Fruit fly (Drosophila melanogaster) whole organism, pupa: ENCODE results near the gene CG43133.
A peak's percentile ranks its signal among the peaks of the same experiment; 100 is the strongest.

Experiments
- CG10348 ChIP-seq: fragments of 200-800 bp; sonication (Bioruptor generic); IDR thresholded peaks from 2 replicates; pipeline ENCODE4 v1.3.6; 2022; ENCODE audit warnings: missing biosample characterization, missing genetic modification characterization
- CG12605 ChIP-seq: fragments of 200-800 bp; sonication (Bioruptor generic); IDR thresholded peaks from 2 replicates; pipeline ENCODE4 v1.3.6; 2022; ENCODE audit warnings: missing biosample characterization, missing genetic modification characterization
- CG13204 ChIP-seq: fragments of 200-800 bp; sonication (Bioruptor generic); optimal IDR thresholded peaks from 2 replicates; lab custom pipeline; 2018; ENCODE audit warnings: missing biosample characterization, mild to moderate bottlenecking, missing genetic modification characterization, moderate library complexity
- CG14655 ChIP-seq: fragments of 200-800 bp; sonication (Bioruptor generic); optimal IDR thresholded peaks from 3 replicates; lab custom pipeline; 2017; ENCODE audit warnings: mild to moderate bottlenecking, missing biosample characterization, missing genetic modification reagents, missing genetic modification characterization
- CG15710 ChIP-seq: fragments of 200-800 bp; sonication (Bioruptor generic); optimal IDR thresholded peaks from 2 replicates; lab custom pipeline; 2018; ENCODE audit warnings: missing biosample characterization, mild to moderate bottlenecking, missing genetic modification characterization, moderate library complexity
- CG17806 ChIP-seq: fragments of 200-800 bp; sonication (Bioruptor generic); optimal IDR thresholded peaks from 2 replicates; lab custom pipeline; 2018; ENCODE audit warnings: missing biosample characterization, mild to moderate bottlenecking, missing genetic modification characterization, moderate library complexity
- CG32121 ChIP-seq: fragments of 200-800 bp; sonication (Bioruptor generic); IDR thresholded peaks from 2 replicates; pipeline ENCODE4 v1.3.6; 2022; ENCODE audit warnings: missing biosample characterization, missing genetic modification characterization
- CG34367 ChIP-seq: fragments of 200-800 bp; sonication (Bioruptor generic); optimal IDR thresholded peaks from 2 replicates; lab custom pipeline; 2018; ENCODE audit warnings: missing biosample characterization, mild to moderate bottlenecking, missing genetic modification characterization
- CG4496 ChIP-seq: fragments of 200-800 bp; sonication (Bioruptor generic); IDR thresholded peaks from 3 replicates; pipeline ENCODE4 v1.3.6; 2022; ENCODE audit warnings: missing biosample characterization, missing genetic modification characterization
- CG8159 ChIP-seq: fragments of 200-800 bp; sonication (Bioruptor generic); optimal IDR thresholded peaks from 3 replicates; lab custom pipeline; 2018; ENCODE audit warnings: missing biosample characterization, mild to moderate bottlenecking, missing genetic modification characterization, moderate library complexity
- CG8301 ChIP-seq: fragments of 200-800 bp; sonication (Bioruptor generic); optimal IDR thresholded peaks from 2 replicates; lab custom pipeline; 2018; ENCODE audit warnings: missing biosample characterization, mild to moderate bottlenecking, missing genetic modification characterization
- CG9948 ChIP-seq: fragments of 200-800 bp; sonication (Bioruptor generic); optimal IDR thresholded peaks from 2 replicates; lab custom pipeline; 2018; ENCODE audit warnings: missing biosample characterization, mild to moderate bottlenecking, missing genetic modification characterization, moderate library complexity
- D1 ChIP-seq: fragments of 200-800 bp; sonication (Bioruptor generic); optimal IDR thresholded peaks from 2 replicates; lab custom pipeline; 2018; ENCODE audit warnings: missing biosample characterization, mild to moderate bottlenecking, missing genetic modification characterization, moderate library complexity
- EcR ChIP-seq: fragments of 200-800 bp; sonication (Bioruptor generic); optimal IDR thresholded peaks from 3 replicates; lab custom pipeline; 2019; ENCODE audit warnings: missing biosample characterization, missing genetic modification characterization, mild to moderate bottlenecking, moderate library complexity, missing genetic modification reagents
- Ets98B ChIP-seq: fragments of 200-800 bp; sonication (Bioruptor generic); IDR thresholded peaks from 2 replicates; pipeline ENCODE4 v1.3.6; 2022; ENCODE audit warnings: missing biosample characterization, missing genetic modification characterization
- Pif1A ChIP-seq: fragments of 200-800 bp; sonication (Bioruptor generic); optimal IDR thresholded peaks from 3 replicates; lab custom pipeline; 2016; ENCODE audit warnings: missing biosample characterization, missing genetic modification characterization
- Pif1B ChIP-seq: fragments of 200-800 bp; sonication (Bioruptor generic); optimal IDR thresholded peaks from 3 replicates; lab custom pipeline; 2016; ENCODE audit warnings: missing biosample characterization, missing genetic modification characterization
- Snoo ChIP-seq: fragments of 200-800 bp; sonication (Bioruptor generic); optimal IDR thresholded peaks from 3 replicates; lab custom pipeline; 2017; ENCODE audit warnings: missing biosample characterization, mild to moderate bottlenecking, missing genetic modification characterization, inconsistent platforms
- fd96Ca ChIP-seq: fragments of 200-800 bp; sonication (Bioruptor generic); IDR thresholded peaks from 3 replicates; pipeline ENCODE4 v1.3.6; 2022; ENCODE audit warnings: missing biosample characterization, missing genetic modification characterization
- gl ChIP-seq: fragments of 200-800 bp; sonication (Bioruptor generic); optimal IDR thresholded peaks from 2 replicates; lab custom pipeline; 2018; ENCODE audit warnings: missing biosample characterization, mild to moderate bottlenecking, missing genetic modification characterization
- rn ChIP-seq: fragments of 200-800 bp; sonication (Bioruptor generic); IDR thresholded peaks from 2 replicates; pipeline ENCODE4 v1.3.6; 2022; ENCODE audit warnings: missing biosample characterization, missing genetic modification characterization

Gene CG43133

dm6 chrX:18149292-18149691 is 19.3 kb upstream of the CG43133 start:
- TF ChIP-seq Pif1A (GFP tag; lab: Kevin White, UChicago) = no peak
- no peak for TF ChIP-seq CG15710
- TF ChIP-seq EcR = no peak
- no peak for TF ChIP-seq CG9948 (tag; lab: Kevin White, UChicago)
- TF ChIP-seq, all 21 proteins: peak for 0

DNA sequence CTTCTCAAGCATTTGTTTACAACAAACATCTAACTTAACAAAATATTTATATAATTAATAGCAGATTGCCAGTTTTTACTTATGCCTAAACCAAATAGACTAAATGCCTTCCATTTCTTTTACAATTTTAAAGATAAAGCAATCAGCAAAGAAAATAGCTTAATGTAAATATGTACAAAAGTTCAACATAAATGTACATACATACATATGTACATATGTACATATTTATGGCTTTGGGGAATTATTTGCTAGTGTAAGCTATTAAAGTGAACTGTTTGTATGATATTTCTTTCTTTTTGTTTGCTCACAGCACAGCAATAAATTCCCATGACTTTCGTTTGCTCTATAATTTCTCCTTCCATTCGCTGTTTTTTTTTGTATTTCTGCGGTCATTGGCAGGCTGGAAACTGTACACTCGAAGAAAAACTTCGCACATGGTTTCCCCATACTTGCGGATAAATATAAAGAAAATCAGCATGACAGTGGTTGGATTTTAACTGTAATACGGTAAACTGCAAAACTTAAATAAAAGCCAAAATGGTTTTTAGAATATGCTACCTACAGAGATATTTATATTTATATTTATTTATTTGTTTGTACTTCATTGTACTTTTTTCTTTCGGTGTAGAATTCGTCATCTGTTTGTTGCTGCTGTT is 11.1 kb upstream of the CG43133 start:
- TF ChIP-seq CG12605 (no peak), CG8301 (tag; lab: Kevin White, UChicago) (no peak), CG4496 (GFP tag; lab: Robert Waterston, UW) (no peak), CG15710 (no peak), EcR (no peak), CG14655 (GFP tag; lab: Kevin White, UChicago) (no peak), gl (tag; lab: Kevin White, UChicago) (no peak), Ets98B (GFP tag; lab: Robert Waterston, UW) (no peak), CG9948 (tag; lab: Kevin White, UChicago) (no peak)
- TF ChIP-seq, all 21 proteins: peak for 0

dm6 chrX:18139950-18140349 is 10.0 kb upstream of the CG43133 start:
- TF ChIP-seq CG4496 (GFP tag; lab: Robert Waterston, UW) (no peak), CG34367 (tag; lab: Kevin White, UChicago) (no peak), CG8159 (no peak), gl (tag; lab: Kevin White, UChicago) (no peak)
- TF ChIP-seq, all 21 proteins: peak for 0

DNA sequence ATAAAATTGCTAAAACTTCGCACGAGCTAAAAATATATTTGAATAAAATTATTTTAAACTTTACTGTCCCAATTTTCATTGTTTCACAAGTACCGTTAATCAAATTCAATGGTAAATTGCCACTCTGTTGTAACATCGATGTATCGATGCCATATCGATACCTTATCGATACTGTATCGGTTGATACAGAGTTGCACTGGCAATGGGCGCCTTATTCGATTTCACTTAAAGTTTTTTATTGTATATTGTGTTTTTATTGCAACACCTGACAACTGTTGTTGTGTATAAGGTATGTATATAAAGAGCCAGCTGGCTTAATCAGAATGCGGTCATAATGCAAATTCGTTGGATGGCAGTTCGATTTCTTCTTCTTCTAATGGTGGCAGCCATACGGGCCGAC is 8.3 kb upstream of the CG43133 start, which contains the start of gene CG43229:
Gene CG43229 (plus strand): TSS at position 246 of the 400 bp plus-strand sequence.
- TF ChIP-seq Pif1A (GFP tag; lab: Kevin White, UChicago) (no peak), CG17806 (tag; lab: Kevin White, UChicago) (no peak), CG14655 (GFP tag; lab: Kevin White, UChicago) (no peak), rn (GFP tag; lab: Robert Waterston, UW) (no peak), Ets98B (GFP tag; lab: Robert Waterston, UW) (no peak), fd96Ca (GFP tag; lab: Robert Waterston, UW) (no peak), CG32121 (GFP tag; lab: Robert Waterston, UW) (no peak), Pif1B (no peak), CG12605 (no peak), CG8301 (tag; lab: Kevin White, UChicago) (no peak), CG10348 (GFP tag; lab: Robert Waterston, UW) (no peak)

DNA sequence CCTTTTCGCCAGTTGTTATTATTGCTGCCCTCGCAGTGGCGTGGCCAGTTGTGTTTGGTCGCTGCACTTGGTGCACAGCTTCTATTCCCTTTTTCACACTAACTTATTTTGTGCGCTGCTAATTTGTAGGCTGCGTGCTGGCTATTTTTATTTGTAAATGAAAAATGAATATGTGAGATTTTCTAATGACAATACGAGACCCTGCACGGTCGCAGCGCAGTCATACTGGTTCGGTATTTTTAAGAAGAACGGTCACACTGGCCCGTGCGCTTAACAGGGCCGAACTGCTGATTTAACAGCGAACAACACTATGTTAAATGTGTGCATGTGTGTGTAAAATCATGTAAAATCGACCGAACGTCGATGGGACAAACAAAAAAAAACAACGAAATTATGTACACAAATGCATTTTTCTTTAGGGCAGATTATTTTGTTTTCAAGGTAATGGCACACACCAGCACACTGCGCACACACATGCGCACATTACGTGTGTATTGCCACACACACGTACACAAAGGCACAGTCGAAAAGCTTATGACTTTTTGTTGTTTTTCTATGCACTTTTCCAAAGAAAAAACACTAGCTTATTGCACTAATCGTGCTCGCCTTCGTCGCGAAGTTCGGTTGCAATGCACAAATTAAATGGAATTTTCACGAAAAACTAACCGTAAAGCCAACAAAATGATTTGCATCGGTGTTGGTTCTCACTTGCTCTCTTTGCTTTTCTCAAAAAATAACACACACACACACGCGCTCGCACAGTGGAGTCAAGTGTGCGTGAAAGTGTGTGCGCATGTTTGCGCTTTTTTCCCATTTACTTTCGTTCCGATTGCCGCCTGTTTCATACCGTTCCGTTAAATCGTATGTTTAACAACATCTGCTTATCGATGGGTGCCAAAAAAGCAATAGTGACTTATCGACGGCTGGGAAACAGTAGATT is 7.2 kb upstream of the CG43133 start, which contains the start of gene ari-1:
Gene ari-1 (minus strand): TSS at position 875 of the 940 bp plus-strand sequence.
- no peak for TF ChIP-seq CG12605
- no peak for TF ChIP-seq CG8301 (tag; lab: Kevin White, UChicago)
- TF ChIP-seq gl (tag; lab: Kevin White, UChicago) = no peak
- no peak for TF ChIP-seq CG17806 (tag; lab: Kevin White, UChicago)
- TF ChIP-seq EcR = no peak
- peak; percentile 31; the same call in 1 of the 3 replicates for TF ChIP-seq CG4496 (GFP tag; lab: Robert Waterston, UW)
- no peak for TF ChIP-seq rn (GFP tag; lab: Robert Waterston, UW)
- TF ChIP-seq CG13204 (GFP tag; lab: Kevin White, UChicago) = no peak
- TF ChIP-seq CG14655 (GFP tag; lab: Kevin White, UChicago) = peak; percentile 29
- no peak for TF ChIP-seq CG15710
- TF ChIP-seq CG10348 (GFP tag; lab: Robert Waterston, UW) = no peak
- TF ChIP-seq fd96Ca (GFP tag; lab: Robert Waterston, UW) = no peak
- no peak for TF ChIP-seq CG9948 (tag; lab: Kevin White, UChicago)
- TF ChIP-seq, all 21 proteins: peak for 2

DNA sequence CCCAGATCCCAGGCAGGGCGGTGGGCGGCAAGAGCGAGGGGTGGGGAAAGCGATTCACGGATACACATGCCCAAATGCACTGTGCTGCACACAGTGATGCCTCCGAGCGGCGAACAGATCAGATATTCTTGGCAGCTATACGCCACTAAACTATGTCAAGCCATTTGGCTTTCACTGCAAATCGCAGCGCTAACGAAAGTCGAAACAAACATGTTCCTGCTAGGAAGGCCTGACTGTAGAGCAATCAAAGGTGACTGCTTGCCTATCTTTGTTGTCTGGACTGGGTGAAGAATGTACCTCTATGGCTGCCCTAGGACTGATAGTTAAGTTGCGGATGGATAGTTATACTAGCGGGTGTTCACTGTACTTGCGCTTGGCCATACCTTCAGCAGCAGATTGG is 6.1 kb upstream of the CG43133 start:
- TF ChIP-seq CG8301 (tag; lab: Kevin White, UChicago) = peak; percentile 33
- peak; percentile 33 for TF ChIP-seq CG8159
- TF ChIP-seq Ets98B (GFP tag; lab: Robert Waterston, UW) = peak; percentile 48; the same call in 1 of the 2 replicates
- peak; percentile 74 for TF ChIP-seq CG32121 (GFP tag; lab: Robert Waterston, UW)
- no peak for TF ChIP-seq CG12605

DNA sequence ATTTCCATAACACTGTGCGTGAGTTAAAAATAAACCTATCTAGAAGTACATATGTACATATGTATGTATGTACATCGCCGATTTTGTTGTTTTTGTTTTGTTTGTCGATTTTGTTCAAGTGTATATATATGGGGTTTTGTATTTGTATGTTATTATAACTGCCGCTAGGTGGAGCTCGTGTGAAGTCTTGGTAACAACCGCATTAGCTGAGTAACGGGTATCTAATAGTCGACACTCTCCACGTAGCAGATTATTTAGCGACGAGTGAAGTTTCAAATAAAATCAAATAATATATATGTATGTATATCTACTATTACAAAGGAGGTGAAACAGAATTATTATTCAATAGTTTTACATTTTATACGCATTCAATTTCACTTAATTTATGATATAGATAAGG is 681 bp downstream of the CG43133 start:
- TF ChIP-seq EcR = no peak
- TF ChIP-seq Pif1A (GFP tag; lab: Kevin White, UChicago) = no peak
- no peak for TF ChIP-seq CG15710
- no peak for TF ChIP-seq CG8159
- no peak for TF ChIP-seq Ets98B (GFP tag; lab: Robert Waterston, UW)
- TF ChIP-seq CG13204 (GFP tag; lab: Kevin White, UChicago) = no peak
- TF ChIP-seq CG34367 (tag; lab: Kevin White, UChicago) = no peak
- no peak for TF ChIP-seq CG17806 (tag; lab: Kevin White, UChicago)
- TF ChIP-seq Pif1B = no peak
- TF ChIP-seq CG4496 (GFP tag; lab: Robert Waterston, UW) = no peak
- no peak for TF ChIP-seq CG8301 (tag; lab: Kevin White, UChicago)
- no peak for TF ChIP-seq gl (tag; lab: Kevin White, UChicago)
- TF ChIP-seq CG10348 (GFP tag; lab: Robert Waterston, UW) = no peak
- no peak for TF ChIP-seq CG12605
- TF ChIP-seq fd96Ca (GFP tag; lab: Robert Waterston, UW) = no peak
- TF ChIP-seq CG9948 (tag; lab: Kevin White, UChicago) = no peak
- TF ChIP-seq rn (GFP tag; lab: Robert Waterston, UW) = no peak
- no peak for TF ChIP-seq CG32121 (GFP tag; lab: Robert Waterston, UW)
- no peak for TF ChIP-seq D1
- TF ChIP-seq Snoo (tag; lab: Kevin White, UChicago) = no peak
- TF ChIP-seq, all 21 proteins: peak for 0
